Worm (Caenorhabditis elegans) whole organism, young adult: ENCODE results near the gene F08G2.7.

Experiments
- F10E7.11 ChIP-seq: sonication (generic microtip); optimal IDR thresholded peaks from 2 replicates; lab custom pipeline; 2017; ENCODE audit warnings: mild to moderate bottlenecking, missing genetic modification characterization, moderate library complexity, missing compliant biosample characterization
- K12H6.12 ChIP-seq: fragments of 200-800 bp; sonication (Bioruptor generic); optimal IDR thresholded peaks from 2 replicates; lab custom pipeline; 2018; ENCODE audit warnings: mild to moderate bottlenecking, missing genetic modification characterization, missing compliant biosample characterization
- T07F8.4 ChIP-seq: sonication (generic microtip); optimal IDR thresholded peaks from 2 replicates; lab custom pipeline; 2016; ENCODE audit warnings: mild to moderate bottlenecking, missing genetic modification characterization, moderate library complexity, missing compliant biosample characterization
- Y53F4B.3 ChIP-seq: fragments of 200-800 bp; sonication (Bioruptor generic); IDR thresholded peaks from 2 replicates; pipeline ENCODE4 v1.3.6; 2022; ENCODE audit warnings: missing genetic modification reagents, missing genetic modification characterization, missing compliant biosample characterization
- dpl-1 ChIP-seq: fragments of 150-350 bp; optimal IDR thresholded peaks from 2 replicates; lab custom pipeline; 2014; ENCODE audit warnings: missing biosample characterization, missing genetic modification reagents, missing genetic modification characterization
- egl-18 ChIP-seq: fragments of 200-800 bp; sonication (Bioruptor generic); IDR thresholded peaks from 2 replicates; pipeline ENCODE4 v1.3.6; 2022; ENCODE audit warnings: missing genetic modification reagents, missing genetic modification characterization, missing compliant biosample characterization
- hmg-20 ChIP-seq: fragments of 200-800 bp; sonication (Bioruptor generic); IDR thresholded peaks from 2 replicates; pipeline ENCODE4 v1.3.6; 2022; ENCODE audit warnings: missing genetic modification reagents, missing genetic modification characterization, missing compliant biosample characterization
- lin-35 ChIP-seq, 3 experiments: fragments of 150-350 bp in 2 of 3; sonication (generic microtip) in 1 of 3; optimal IDR thresholded peaks; 2 replicates each; lab custom pipeline; 2014 to 2018; ENCODE audit warnings: missing biosample characterization in 3 of 3, missing genetic modification characterization in 3 of 3, missing genetic modification reagents in 3 of 3
- madf-10 ChIP-seq: sonication (generic microtip); optimal IDR thresholded peaks from 2 replicates; lab custom pipeline; 2016; ENCODE audit warnings: mild to moderate bottlenecking, missing genetic modification characterization, missing compliant biosample characterization
- madf-8 ChIP-seq: fragments of 200-800 bp; sonication (Bioruptor generic); conservative IDR thresholded peaks from 2 replicates; pipeline ENCODE4 v1.3.6; 2022; ENCODE audit warnings: missing genetic modification reagents, missing genetic modification characterization, missing compliant biosample characterization
- nhr-179 ChIP-seq: sonication (generic microtip); optimal IDR thresholded peaks from 2 replicates; lab custom pipeline; 2016; ENCODE audit warnings: mild to moderate bottlenecking, missing genetic modification characterization, missing compliant biosample characterization
- pha-4 ChIP-seq: fragments of 150-350 bp; sonication (generic microtip); optimal IDR thresholded peaks from 2 replicates; lab custom pipeline; 2014; ENCODE audit warnings: missing biosample characterization, missing genetic modification reagents, missing genetic modification characterization
- snpc-3.4 ChIP-seq: sonication (generic microtip); optimal IDR thresholded peaks from 2 replicates; lab custom pipeline; 2017; ENCODE audit warnings: missing genetic modification characterization, mild to moderate bottlenecking, missing compliant biosample characterization, antibody characterized with exemption, moderate library complexity, missing genotype, missing genetic modification reagents
- unc-62 ChIP-seq: fragments of 150-350 bp; optimal IDR thresholded peaks from 2 replicates; lab custom pipeline; 2014; ENCODE audit warnings: missing biosample characterization, missing genetic modification reagents, missing genetic modification characterization

- no peak for TF ChIP-seq Y53F4B.3 (GFP tag; lab: Robert Waterston, UW)
- TF ChIP-seq unc-62, result no peak
- no peak for TF ChIP-seq pha-4 (tag; lab: Kevin White, UChicago)
- no peak for TF ChIP-seq F10E7.11 (tag; lab: Kevin White, UChicago)
- TF ChIP-seq madf-8 (GFP tag; lab: Robert Waterston, UW), result no peak
- no peak for TF ChIP-seq hmg-20 (GFP tag; lab: Robert Waterston, UW)
- no peak for TF ChIP-seq snpc-3.4
- TF ChIP-seq madf-10 (tag; lab: Kevin White, UChicago), result no peak
- TF ChIP-seq dpl-1, result no peak
- TF ChIP-seq nhr-179 (tag; lab: Kevin White, UChicago), result no peak
- TF ChIP-seq lin-35 (GFP tag; optimal IDR thresholded peaks at IDR 0.05; lab: Kevin White, UChicago), result no peak
- no peak for TF ChIP-seq T07F8.4 (tag; lab: Kevin White, UChicago)
- TF ChIP-seq egl-18 (GFP tag; lab: Robert Waterston, UW), result no peak
- TF ChIP-seq K12H6.12 (tag; lab: Kevin White, UChicago), result no peak
Measured at ce11 chrII:13879589-13879988, 38.6 kb upstream of the F08G2.7 start.
